Worm (Caenorhabditis elegans) whole organism, late embryonic: Measurements from ENCODE around the gene srbc-57.

Experiments used
- C08G9.2 ChIP-seq: sonication (generic microtip); optimal IDR thresholded peaks from 2 replicates; lab custom pipeline; 2016; ENCODE audit warnings: mild to moderate bottlenecking, missing genetic modification characterization, moderate library complexity, missing compliant biosample characterization
- C38D4.7 ChIP-seq: fragments of 200-800 bp; sonication (Bioruptor generic); optimal IDR thresholded peaks from 2 replicates; lab custom pipeline; 2018; ENCODE audit warnings: mild to moderate bottlenecking, missing genetic modification characterization, moderate library complexity, missing compliant biosample characterization
- F13H6.1 ChIP-seq: sonication (generic microtip); optimal IDR thresholded peaks from 2 replicates; lab custom pipeline; 2016; ENCODE audit warnings: missing genetic modification characterization, missing compliant biosample characterization
- Y22D7AL.16 ChIP-seq: sonication (generic microtip); optimal IDR thresholded peaks from 2 replicates; lab custom pipeline; 2016; ENCODE audit warnings: missing genetic modification characterization, missing compliant biosample characterization
- ceh-14 ChIP-seq: sonication (generic microtip); optimal IDR thresholded peaks from 2 replicates; lab custom pipeline; 2016; ENCODE audit warnings: missing genotype, missing genetic modification characterization, missing compliant biosample characterization
- ceh-19 ChIP-seq: fragments of 200-800 bp; sonication (Bioruptor generic); optimal IDR thresholded peaks from 2 replicates; lab custom pipeline; 2018; ENCODE audit warnings: mild to moderate bottlenecking, missing genetic modification characterization, missing compliant biosample characterization
- ceh-22 ChIP-seq: sonication (generic microtip); optimal IDR thresholded peaks from 2 replicates; lab custom pipeline; 2017; ENCODE audit warnings: missing biosample characterization, missing genetic modification characterization
- ceh-6 ChIP-seq: fragments of 200-800 bp; sonication (Bioruptor generic); optimal IDR thresholded peaks from 2 replicates; lab custom pipeline; 2018; ENCODE audit warnings: mild to moderate bottlenecking, missing genetic modification characterization, missing compliant biosample characterization
- dmd-4 ChIP-seq: sonication (generic microtip); optimal IDR thresholded peaks from 2 replicates; lab custom pipeline; 2016; ENCODE audit warnings: borderline replicate concordance, missing genetic modification characterization, missing compliant biosample characterization
- dve-1 ChIP-seq: sonication (generic microtip); optimal IDR thresholded peaks from 2 replicates; lab custom pipeline; 2017; ENCODE audit warnings: antibody characterized with exemption, mild to moderate bottlenecking, missing genetic modification characterization, missing compliant biosample characterization
- elt-2 ChIP-seq: sonication (generic microtip); optimal IDR thresholded peaks from 2 replicates; lab custom pipeline; 2016; ENCODE audit warnings: missing genetic modification reagents, missing genetic modification characterization, missing compliant biosample characterization
- elt-4 ChIP-seq: sonication (generic microtip); optimal IDR thresholded peaks from 2 replicates; lab custom pipeline; 2016; ENCODE audit warnings: missing genetic modification characterization, missing compliant biosample characterization
- fkh-10 ChIP-seq: fragments of 150-350 bp; optimal IDR thresholded peaks from 2 replicates; lab custom pipeline; 2014; ENCODE audit warnings: missing biosample characterization, missing genetic modification reagents, missing genetic modification characterization
- hlh-13 ChIP-seq: fragments of 200-800 bp; sonication (Bioruptor generic); optimal IDR thresholded peaks from 2 replicates; lab custom pipeline; 2018; ENCODE audit warnings: mild to moderate bottlenecking, missing genetic modification characterization, missing compliant biosample characterization
- hlh-15 ChIP-seq: sonication (generic microtip); optimal IDR thresholded peaks from 2 replicates; lab custom pipeline; 2016; ENCODE audit warnings: missing genetic modification characterization, missing compliant biosample characterization
- hlh-30 ChIP-seq: sonication (generic microtip); optimal IDR thresholded peaks from 2 replicates; lab custom pipeline; 2017; ENCODE audit warnings: antibody characterized with exemption, missing genetic modification characterization, missing compliant biosample characterization; ENCODE audit not compliant: insufficient read depth
- hlh-6 ChIP-seq: sonication (generic microtip); optimal IDR thresholded peaks from 2 replicates; lab custom pipeline; 2016; ENCODE audit warnings: missing genotype, missing genetic modification characterization, missing compliant biosample characterization
- hlh-8 ChIP-seq: sonication (generic microtip); optimal IDR thresholded peaks from 2 replicates; lab custom pipeline; 2016; ENCODE audit warnings: missing genotype, missing genetic modification characterization, missing compliant biosample characterization
- lim-6 ChIP-seq: sonication (generic microtip); optimal IDR thresholded peaks from 2 replicates; lab custom pipeline; 2016; ENCODE audit warnings: missing genetic modification characterization, missing compliant biosample characterization
- lin-11 ChIP-seq: fragments of 200-800 bp; sonication (Bioruptor generic); optimal IDR thresholded peaks from 2 replicates; lab custom pipeline; 2018; ENCODE audit warnings: mild to moderate bottlenecking, missing genetic modification characterization, missing compliant biosample characterization
- nfya-1 ChIP-seq: sonication (generic microtip); optimal IDR thresholded peaks from 2 replicates; lab custom pipeline; 2017; ENCODE audit warnings: missing genetic modification characterization, mild to moderate bottlenecking, missing compliant biosample characterization, antibody characterized with exemption, moderate library complexity
- nhr-11 ChIP-seq: fragments of 150-350 bp; optimal IDR thresholded peaks from 2 replicates; lab custom pipeline; 2014; ENCODE audit warnings: missing biosample characterization, missing genetic modification characterization
- odd-2 ChIP-seq: sonication (generic microtip); optimal IDR thresholded peaks from 2 replicates; lab custom pipeline; 2017; ENCODE audit warnings: antibody characterized with exemption, mild to moderate bottlenecking, missing genetic modification characterization, missing compliant biosample characterization
- pat-9 ChIP-seq: fragments of 200-800 bp; sonication (Bioruptor generic); optimal IDR thresholded peaks from 2 replicates; lab custom pipeline; 2018; ENCODE audit warnings: mild to moderate bottlenecking, missing genetic modification characterization, moderate library complexity, missing compliant biosample characterization
- pha-4 ChIP-seq: fragments of 150-350 bp; optimal IDR thresholded peaks from 2 replicates; lab custom pipeline; 2018; ENCODE audit warnings: missing biosample characterization, missing genetic modification reagents, missing genetic modification characterization
- pros-1 ChIP-seq: fragments of 150-350 bp; optimal IDR thresholded peaks from 2 replicates; lab custom pipeline; 2014; ENCODE audit warnings: missing biosample characterization, missing genetic modification reagents, missing genetic modification characterization
- ref-2 ChIP-seq: sonication (generic microtip); optimal IDR thresholded peaks from 2 replicates; lab custom pipeline; 2016; ENCODE audit warnings: missing genetic modification characterization, missing compliant biosample characterization
- rnt-1 ChIP-seq: sonication (generic microtip); optimal IDR thresholded peaks from 2 replicates; lab custom pipeline; 2016; ENCODE audit warnings: missing genetic modification characterization, missing compliant biosample characterization
- sdc-2 ChIP-seq: sonication (generic microtip); optimal IDR thresholded peaks from 2 replicates; lab custom pipeline; 2016; ENCODE audit warnings: missing genotype, missing genetic modification characterization, missing compliant biosample characterization
- syd-9 ChIP-seq: sonication (generic microtip); optimal IDR thresholded peaks from 2 replicates; lab custom pipeline; 2016; ENCODE audit warnings: mild to moderate bottlenecking, missing genetic modification characterization, moderate library complexity, missing compliant biosample characterization
- tbx-2 ChIP-seq: sonication (generic microtip); optimal IDR thresholded peaks from 2 replicates; lab custom pipeline; 2016; ENCODE audit warnings: missing genetic modification characterization, missing compliant biosample characterization
- tbx-7 ChIP-seq: sonication (generic microtip); optimal IDR thresholded peaks from 2 replicates; lab custom pipeline; 2016; ENCODE audit warnings: missing genotype, missing genetic modification characterization, missing compliant biosample characterization
- unc-42 ChIP-seq: sonication (generic microtip); optimal IDR thresholded peaks from 2 replicates; lab custom pipeline; 2016; ENCODE audit warnings: missing genotype, missing genetic modification characterization, missing compliant biosample characterization
- unc-55 ChIP-seq: sonication (generic microtip); optimal IDR thresholded peaks from 2 replicates; lab custom pipeline; 2017; ENCODE audit warnings: missing biosample characterization, missing genetic modification reagents, missing genetic modification characterization
- unc-86 ChIP-seq: sonication (generic microtip); optimal IDR thresholded peaks from 2 replicates; lab custom pipeline; 2016; ENCODE audit warnings: missing genetic modification characterization, missing compliant biosample characterization
- zip-5 ChIP-seq: sonication (generic microtip); optimal IDR thresholded peaks from 2 replicates; lab custom pipeline; 2016; ENCODE audit warnings: missing genetic modification characterization, missing compliant biosample characterization

Gene srbc-57

DNA sequence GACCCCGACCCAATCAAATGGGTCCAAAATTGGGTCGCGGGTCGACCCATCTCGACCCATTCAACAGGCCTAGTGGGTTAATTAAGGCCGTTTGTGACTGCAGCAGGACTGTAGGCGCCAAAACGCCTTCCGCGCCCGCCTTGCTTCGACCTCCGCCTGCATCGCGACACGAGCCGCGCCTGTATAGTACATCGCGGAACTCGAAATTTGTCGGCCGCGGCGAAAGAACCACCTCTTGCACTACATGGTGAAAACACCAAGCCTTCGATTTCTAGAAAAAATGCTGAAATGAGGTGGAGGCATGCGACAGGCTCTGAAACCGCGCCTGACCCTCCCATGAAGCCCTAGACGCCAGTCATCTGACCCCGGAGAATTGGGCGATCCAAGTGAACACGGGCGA is 19.6 kb upstream of the srbc-57 start:
- TF ChIP-seq hlh-6 (tag; lab: Kevin White, UChicago) (no peak), hlh-8 (tag; lab: Kevin White, UChicago) (no peak), pros-1 (tag; lab: Kevin White, UChicago) (no peak), elt-4 (tag; lab: Kevin White, UChicago) (no peak), Y22D7AL.16 (tag; lab: Kevin White, UChicago) (no peak), unc-55 (GFP tag; lab: Kevin White, UChicago) (no peak), dmd-4 (tag; lab: Kevin White, UChicago) (no peak), lim-6 (tag; lab: Kevin White, UChicago) (no peak), sdc-2 (tag; lab: Kevin White, UChicago) (no peak)

DNA sequence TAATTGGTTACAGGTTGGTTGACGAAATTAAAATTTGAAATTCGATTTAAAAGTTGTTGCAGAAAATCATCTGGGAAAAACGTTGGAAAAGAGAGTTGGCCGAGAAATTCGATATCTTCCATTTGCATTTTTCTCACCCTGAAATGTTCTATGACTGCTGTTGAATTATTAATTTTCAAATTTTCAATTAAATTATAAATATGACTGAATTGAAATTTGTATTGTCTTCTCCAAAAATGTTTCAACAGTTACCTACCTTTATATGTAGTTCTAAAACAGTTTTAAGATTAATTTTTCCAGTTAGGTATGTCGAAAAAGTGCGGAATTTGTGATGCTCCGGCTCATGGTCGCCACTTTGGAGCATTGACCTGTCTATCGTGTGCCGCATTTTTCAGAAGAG is 18.3 kb upstream of the srbc-57 start, which contains the start of gene nhr-211:
Gene nhr-211, plus strand, starts transcription at position 301 of the 400 bp plus-strand sequence.
- no peak for TF ChIP-seq ref-2 (tag; lab: Kevin White, UChicago)
- TF ChIP-seq unc-86 (tag; lab: Kevin White, UChicago): no peak
- TF ChIP-seq pha-4 (tag; lab: Kevin White, UChicago): no peak
- TF ChIP-seq hlh-30: no peak
- no peak for TF ChIP-seq ceh-14
- no peak for TF ChIP-seq ceh-19 (GFP tag; lab: Kevin White, UChicago)
- no peak for TF ChIP-seq syd-9
- TF ChIP-seq tbx-7 (tag; lab: Kevin White, UChicago): no peak
- TF ChIP-seq nfya-1 (tag; lab: Kevin White, UChicago): no peak
- no peak for TF ChIP-seq elt-4 (tag; lab: Kevin White, UChicago)

- TF ChIP-seq F13H6.1 (tag; lab: Kevin White, UChicago): no peak
- TF ChIP-seq pha-4 (tag; lab: Kevin White, UChicago): no peak
- TF ChIP-seq C38D4.7 (GFP tag; lab: Kevin White, UChicago): no peak
- TF ChIP-seq sdc-2 (tag; lab: Kevin White, UChicago): no peak
- TF ChIP-seq hlh-13 (GFP tag; lab: Kevin White, UChicago): no peak
- no peak for TF ChIP-seq zip-5 (tag; lab: Kevin White, UChicago)
- no peak for TF ChIP-seq ceh-14
- no peak for TF ChIP-seq unc-42 (tag; lab: Kevin White, UChicago)
- TF ChIP-seq nhr-11 (tag; lab: Kevin White, UChicago): no peak
- TF ChIP-seq Y22D7AL.16 (tag; lab: Kevin White, UChicago): no peak
- TF ChIP-seq odd-2 (tag; lab: Kevin White, UChicago): no peak
- TF ChIP-seq C08G9.2 (tag; lab: Kevin White, UChicago): no peak
- TF ChIP-seq lin-11 (tag; lab: Kevin White, UChicago): no peak
- TF ChIP-seq rnt-1: no peak
- TF ChIP-seq pat-9: no peak
- no peak for TF ChIP-seq ceh-6 (GFP tag; lab: Kevin White, UChicago)
These were observed 16.0 kb upstream of the srbc-57 start, which contains the start of gene nhr-212 for ce11 chrV:484285-484890. Gene nhr-212, plus strand, starts transcription at chrV:484857.

- TF ChIP-seq fkh-10 (no peak), elt-2 (tag; lab: Kevin White, UChicago) (peak; percentile 59), tbx-2 (no peak)
These were observed 15.0 kb upstream of the srbc-57 start, which contains the start of gene nhr-130 for ce11 chrV:483289-483795. Gene nhr-130, minus strand, starts transcription at chrV:483339.

DNA sequence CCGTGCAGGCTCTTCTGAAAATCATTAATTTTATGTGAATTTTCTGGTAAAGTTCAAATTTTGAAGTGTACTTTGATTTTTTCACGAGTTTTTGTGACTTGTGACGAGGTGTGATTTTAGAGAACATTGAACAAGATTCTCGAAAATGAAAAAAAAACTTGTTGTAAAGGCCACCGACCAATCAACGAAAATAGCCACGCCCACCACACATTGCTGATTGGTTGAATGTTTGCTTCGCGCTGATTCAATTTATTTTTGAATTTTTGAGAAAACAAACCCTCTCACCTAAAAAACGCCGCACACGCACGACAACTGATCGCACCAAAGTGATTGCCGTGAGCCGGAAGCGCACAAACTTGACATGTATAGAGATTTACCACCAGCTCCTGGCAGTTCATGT is 14.5 kb upstream of the srbc-57 start:
- no peak for TF ChIP-seq hlh-15 (tag; lab: Kevin White, UChicago)
- no peak for TF ChIP-seq dve-1 (tag; lab: Kevin White, UChicago)
- no peak for TF ChIP-seq ceh-22 (tag; lab: Kevin White, UChicago)
- TF ChIP-seq nfya-1 (tag; lab: Kevin White, UChicago): peak; percentile 34
